Worm (Caenorhabditis elegans) whole organism, mixed stage, embryonic: ENCODE data around the gene nhr-258.

Source experiments
- blmp-1 ChIP-seq: fragments of 150-350 bp; optimal IDR thresholded peaks from 2 replicates; lab custom pipeline; 2014; ENCODE audit warnings: missing biosample characterization, missing genetic modification characterization
- mab-5 ChIP-seq: fragments of 150-350 bp; optimal IDR thresholded peaks from 2 replicates; lab custom pipeline; 2014; ENCODE audit warnings: missing biosample characterization, missing genetic modification characterization
- nhr-12 ChIP-seq: fragments of 150-350 bp; optimal IDR thresholded peaks from 2 replicates; lab custom pipeline; 2014; ENCODE audit warnings: missing biosample characterization, missing genetic modification characterization
- nhr-28 ChIP-seq: fragments of 150-350 bp; optimal IDR thresholded peaks from 2 replicates; lab custom pipeline; 2014; ENCODE audit warnings: missing biosample characterization, missing genetic modification characterization
- unc-62 ChIP-seq: fragments of 150-350 bp; optimal IDR thresholded peaks from 2 replicates; lab custom pipeline; 2014; ENCODE audit warnings: missing biosample characterization, missing genetic modification reagents, missing genetic modification characterization
- zip-8 ChIP-seq: fragments of 150-350 bp; optimal IDR thresholded peaks from 2 replicates; lab custom pipeline; 2014; ENCODE audit warnings: missing biosample characterization, missing genetic modification characterization
- ztf-11 ChIP-seq: fragments of 150-350 bp; optimal IDR thresholded peaks from 2 replicates; lab custom pipeline; 2014; ENCODE audit warnings: missing biosample characterization, missing genetic modification characterization

- TF ChIP-seq nhr-12 (tag; lab: Kevin White, UChicago) (no peak), blmp-1 (tag; lab: Kevin White, UChicago) (no peak), unc-62 (GFP tag; lab: Kevin White, UChicago) (no peak), nhr-28 (tag; lab: Kevin White, UChicago) (no peak), mab-5 (no peak), ztf-11 (tag; lab: Kevin White, UChicago) (no peak), zip-8 (tag; lab: Kevin White, UChicago) (no peak)
Observed at ce11 chrIV:8043722-8044121, 1.0 kb upstream of the nhr-258 start.
